Worm (Caenorhabditis elegans) whole organism, midembryonic: ENCODE measurements around the gene nstp-5.

Experiments
- flt-1 ChIP-seq: fragments of 200-800 bp; sonication (Bioruptor generic); IDR thresholded peaks from 2 replicates; pipeline ENCODE4 v1.3.6; 2022; ENCODE audit warnings: missing genetic modification characterization, missing compliant biosample characterization
- tab-1 ChIP-seq: fragments of 200-800 bp; sonication (Bioruptor generic); IDR thresholded peaks from 2 replicates; pipeline ENCODE4 v1.3.6; 2022; ENCODE audit warnings: missing genetic modification characterization, missing compliant biosample characterization

ce11 chrIV:12836208-12836607 is 19.1 kb upstream of the nstp-5 start, which contains the start of gene M02B1.3:
- TF ChIP-seq tab-1: no peak
- TF ChIP-seq flt-1: no peak
